Fruit fly (Drosophila melanogaster): ENCODE measurements around the gene Or85e.

The Or85e gene

dm6 chr3R:8642376-8642966, 6.8 kb upstream of the Or85e start (continued):
- TF ChIP-seq CG4404 (GFP tag; IDR thresholded peaks at IDR 0.05): no peak
- no peak for TF ChIP-seq CG13894 (tag; optimal IDR thresholded peaks at IDR 0.05)
- no peak for TF ChIP-seq CG34422 (GFP tag; IDR thresholded peaks at IDR 0.05)
- TF ChIP-seq unpg (GFP tag; optimal IDR thresholded peaks at IDR 0.05): no peak
- TF ChIP-seq CG18011 (GFP tag; optimal IDR thresholded peaks at IDR 0.05): no peak
- TF ChIP-seq bab2 (GFP tag; optimal IDR thresholded peaks at IDR 0.05): no peak
- no peak for TF ChIP-seq Gug (GFP tag; IDR thresholded peaks at IDR 0.05)
- no peak for TF ChIP-seq Atf6 (GFP tag; IDR thresholded peaks at IDR 0.05)
- no peak for TF ChIP-seq CG15011 (GFP tag; optimal IDR thresholded peaks at IDR 0.05)
- no peak for TF ChIP-seq CG43689 (GFP tag; IDR thresholded peaks at IDR 0.05)
- TF ChIP-seq unc-4 (GFP tag; IDR thresholded peaks at IDR 0.05; ENCODE audit: partially characterized antibody): no peak; the same call in 1 of the 2 replicates
- TF ChIP-seq ap (GFP tag; IDR thresholded peaks at IDR 0.05): no peak
- no peak for TF ChIP-seq Trl (optimal IDR thresholded peaks at IDR 0.05)
- no peak for TF ChIP-seq Trl (GFP tag; optimal IDR thresholded peaks at IDR 0.05)
- no peak for TF ChIP-seq CG6272 (GFP tag; IDR thresholded peaks at IDR 0.05)
- TF ChIP-seq Fer1 (GFP tag; optimal IDR thresholded peaks at IDR 0.05): no peak
- TF ChIP-seq lab (GFP tag; optimal IDR thresholded peaks at IDR 0.05): no peak
- no peak for TF ChIP-seq Lpt (GFP tag; optimal IDR thresholded peaks at IDR 0.05)
- peak; percentile 31; the same call in 1 of the 3 replicates for TF ChIP-seq vnd (GFP tag; IDR thresholded peaks at IDR 0.05; ENCODE audit: partially characterized antibody)
- no peak for TF ChIP-seq jing (GFP tag; optimal IDR thresholded peaks at IDR 0.05)
- no peak for TF ChIP-seq dimm (GFP tag; IDR thresholded peaks at IDR 0.05)
- TF ChIP-seq cas (GFP tag; IDR thresholded peaks at IDR 0.05): no peak
- TF ChIP-seq Scr (GFP tag; IDR thresholded peaks at IDR 0.05; ENCODE audit: partially characterized antibody): peak; percentile 65
- no peak for TF ChIP-seq CG31365 (tag; optimal IDR thresholded peaks at IDR 0.05)
- TF ChIP-seq Hr3 (GFP tag; optimal IDR thresholded peaks at IDR 0.05): no peak
- TF ChIP-seq CG9215 (GFP tag; IDR thresholded peaks at IDR 0.05): no peak
- TF ChIP-seq Med (GFP tag): peak; percentile 32
- no peak for TF ChIP-seq CG10959 (GFP tag; IDR thresholded peaks at IDR 0.05)
- no peak for TF ChIP-seq CG7271 (tag; optimal IDR thresholded peaks at IDR 0.05)
- no peak for TF ChIP-seq Ada2b (GFP tag; IDR thresholded peaks at IDR 0.05)
- TF ChIP-seq Nf-YB (GFP tag; optimal IDR thresholded peaks at IDR 0.05): no peak
- TF ChIP-seq sug (tag; optimal IDR thresholded peaks at IDR 0.05): peak; percentile 97
- no peak for TF ChIP-seq CG7556 (GFP tag; optimal IDR thresholded peaks at IDR 0.05)
- TF ChIP-seq CG11696 (GFP tag; IDR thresholded peaks at IDR 0.05): no peak
- no peak for TF ChIP-seq tll (GFP tag; optimal IDR thresholded peaks at IDR 0.05)
- TF ChIP-seq trh (GFP tag; optimal IDR thresholded peaks at IDR 0.05): no peak
- no peak for TF ChIP-seq grau (tag; optimal IDR thresholded peaks at IDR 0.05)
- TF ChIP-seq CG14050 (GFP tag; IDR thresholded peaks at IDR 0.05): no peak
- TF ChIP-seq Six4 (GFP tag; optimal IDR thresholded peaks at IDR 0.05): no peak
- no peak for TF ChIP-seq zen (tag; optimal IDR thresholded peaks at IDR 0.05)
- no peak for TF ChIP-seq CG17802 (tag; optimal IDR thresholded peaks at IDR 0.05)
- TF ChIP-seq CG1602 (GFP tag; optimal IDR thresholded peaks at IDR 0.05): no peak
- TF ChIP-seq NK7.1 (GFP tag; optimal IDR thresholded peaks at IDR 0.05): no peak
- TF ChIP-seq eve (GFP tag; optimal IDR thresholded peaks at IDR 0.05): peak in 1 of 2 experiments; percentile 40
- TF ChIP-seq CG18764 (GFP tag; optimal IDR thresholded peaks at IDR 0.05): no peak
- peak; percentile 76 for TF ChIP-seq crol (GFP tag; IDR thresholded peaks at IDR 0.05)
- TF ChIP-seq CG7745 (tag; optimal IDR thresholded peaks at IDR 0.05): peak; percentile 51
- TF ChIP-seq rib (GFP tag; IDR thresholded peaks at IDR 0.05): no peak
- no peak for TF ChIP-seq ranshi (GFP tag; IDR thresholded peaks at IDR 0.05)
- TF ChIP-seq HHEX (GFP tag; optimal IDR thresholded peaks at IDR 0.05): no peak
- TF ChIP-seq onecut (GFP tag; IDR thresholded peaks at IDR 0.05): no peak
- TF ChIP-seq Dp (GFP tag; optimal IDR thresholded peaks at IDR 0.05): no peak

Measured in whole organism, embryonic.